Fruit fly (Drosophila melanogaster) whole organism, embryonic: Measurements from ENCODE around the gene Pdzd8.
A peak's percentile ranks its signal among the peaks of the same experiment; 100 is the strongest.

Experiments
- BEAF-32 ChIP-seq: fragments of 200-800 bp; sonication (Bioruptor generic); optimal IDR thresholded peaks from 3 replicates; lab custom pipeline; 2017; ENCODE audit warnings: missing biosample characterization, missing genetic modification characterization, mild to moderate bottlenecking, moderate library complexity, missing genetic modification reagents
- Bgb ChIP-seq: fragments of 200-800 bp; sonication (Bioruptor generic); IDR thresholded peaks from 2 replicates; pipeline ENCODE4 v1.3.6; 2022; ENCODE audit warnings: missing biosample characterization, missing genetic modification characterization; ENCODE audit not compliant: partially characterized antibody
- CG10565 ChIP-seq: fragments of 200-800 bp; sonication (Bioruptor generic); optimal IDR thresholded peaks from 3 replicates; lab custom pipeline; 2016; ENCODE audit warnings: missing biosample characterization, mild to moderate bottlenecking, missing genetic modification characterization
- CG10979 ChIP-seq: fragments of 200-800 bp; sonication (Bioruptor generic); optimal IDR thresholded peaks from 2 replicates; lab custom pipeline; 2018; ENCODE audit warnings: missing biosample characterization, mild to moderate bottlenecking, missing genetic modification characterization, moderate library complexity
- CG11695 ChIP-seq: fragments of 200-800 bp; sonication (Bioruptor generic); IDR thresholded peaks from 3 replicates; pipeline ENCODE4 v1.3.6; 2022; ENCODE audit warnings: missing biosample characterization, missing genetic modification characterization
- CG11696 ChIP-seq: fragments of 200-800 bp; sonication (Bioruptor generic); IDR thresholded peaks from 2 replicates; pipeline ENCODE4 v1.3.6; 2022; ENCODE audit warnings: missing biosample characterization, missing genetic modification characterization
- CG1233 ChIP-seq: fragments of 200-800 bp; sonication (Bioruptor generic); optimal IDR thresholded peaks from 4 replicates; lab custom pipeline; 2018; ENCODE audit warnings: missing biosample characterization, mild to moderate bottlenecking, missing genetic modification characterization
- CG12391 ChIP-seq: fragments of 200-800 bp; sonication (Bioruptor generic); optimal IDR thresholded peaks from 3 replicates; lab custom pipeline; 2018; ENCODE audit warnings: missing biosample characterization, mild to moderate bottlenecking, missing genetic modification characterization, moderate library complexity
- CG15514 ChIP-seq: fragments of 200-800 bp; sonication (Bioruptor generic); optimal IDR thresholded peaks from 3 replicates; lab custom pipeline; 2017; ENCODE audit warnings: missing biosample characterization, missing genetic modification characterization, mild to moderate bottlenecking, moderate library complexity, missing genetic modification reagents
- CG16813 ChIP-seq: fragments of 200-800 bp; sonication (Bioruptor generic); IDR thresholded peaks from 3 replicates; pipeline ENCODE4 v1.3.6; 2022; ENCODE audit warnings: missing biosample characterization, missing genetic modification characterization; ENCODE audit not compliant: partially characterized antibody
- CG16815 ChIP-seq: fragments of 200-800 bp; sonication (Bioruptor generic); optimal IDR thresholded peaks from 3 replicates; lab custom pipeline; 2017; ENCODE audit warnings: missing biosample characterization, mild to moderate bottlenecking, missing genetic modification characterization
- CG16863 ChIP-seq: fragments of 200-800 bp; sonication (Bioruptor generic); optimal IDR thresholded peaks from 3 replicates; lab custom pipeline; 2016; ENCODE audit warnings: missing biosample characterization, missing genetic modification characterization
- CG17802 ChIP-seq: fragments of 200-800 bp; sonication (Bioruptor generic); optimal IDR thresholded peaks from 2 replicates; lab custom pipeline; 2018; ENCODE audit warnings: missing biosample characterization, mild to moderate bottlenecking, missing genetic modification characterization, moderate library complexity
- CG18599 ChIP-seq: fragments of 200-800 bp; sonication (Bioruptor generic); optimal IDR thresholded peaks from 3 replicates; lab custom pipeline; 2017; ENCODE audit warnings: missing biosample characterization, missing genetic modification characterization, mild to moderate bottlenecking, moderate library complexity, missing genetic modification reagents
- CG18619 ChIP-seq: fragments of 200-800 bp; sonication (Bioruptor generic); optimal IDR thresholded peaks from 3 replicates; lab custom pipeline; 2017; ENCODE audit warnings: missing biosample characterization, mild to moderate bottlenecking, missing genetic modification characterization
- CG18764 ChIP-seq: fragments of 200-800 bp; sonication (Bioruptor generic); optimal IDR thresholded peaks from 3 replicates; lab custom pipeline; 2016; ENCODE audit warnings: missing biosample characterization, missing genetic modification characterization
- CG3407 ChIP-seq: fragments of 200-800 bp; sonication (Bioruptor generic); optimal IDR thresholded peaks from 2 replicates; lab custom pipeline; 2018; ENCODE audit warnings: missing biosample characterization, mild to moderate bottlenecking, missing genetic modification characterization
- CG42726 ChIP-seq: fragments of 200-800 bp; sonication (Bioruptor generic); IDR thresholded peaks from 2 replicates; pipeline ENCODE4 v1.3.6; 2022; ENCODE audit warnings: missing biosample characterization, missing genetic modification characterization; ENCODE audit not compliant: partially characterized antibody
- CG6254 ChIP-seq: fragments of 200-800 bp; sonication (Bioruptor generic); optimal IDR thresholded peaks from 3 replicates; lab custom pipeline; 2017; ENCODE audit warnings: mild to moderate bottlenecking, missing biosample characterization, missing genetic modification reagents, missing genetic modification characterization
- CG7556 ChIP-seq: fragments of 200-800 bp; sonication (Bioruptor generic); optimal IDR thresholded peaks from 2 replicates; lab custom pipeline; 2017; ENCODE audit warnings: missing biosample characterization, mild to moderate bottlenecking, missing genetic modification characterization
- CG7987 ChIP-seq: fragments of 200-800 bp; sonication (Bioruptor generic); optimal IDR thresholded peaks from 2 replicates; lab custom pipeline; 2018; ENCODE audit warnings: missing biosample characterization, mild to moderate bottlenecking, missing genetic modification characterization, moderate library complexity
- CG8478 ChIP-seq: fragments of >200 bp; optimal IDR thresholded peaks from 2 replicates; lab custom pipeline; 2018
- CG9215 ChIP-seq: fragments of 200-800 bp; sonication (Bioruptor generic); IDR thresholded peaks from 2 replicates; pipeline ENCODE4 v1.3.6; 2022; ENCODE audit warnings: missing biosample characterization, missing genetic modification characterization
- CG9609 ChIP-seq: fragments of 200-800 bp; sonication (Bioruptor generic); optimal IDR thresholded peaks from 3 replicates; lab custom pipeline; 2016; ENCODE audit warnings: missing biosample characterization, missing genetic modification characterization
- D19A ChIP-seq: fragments of 200-800 bp; optimal IDR thresholded peaks from 3 replicates; lab custom pipeline; 2019; ENCODE audit warnings: missing biosample characterization, mild to moderate bottlenecking, missing genetic modification characterization, moderate library complexity
- E2f1 ChIP-seq: fragments of 200-800 bp; sonication (Bioruptor generic); IDR thresholded peaks from 2 replicates; pipeline ENCODE4 v1.3.6; 2022; ENCODE audit warnings: missing biosample characterization, missing genetic modification characterization
- Ets97D ChIP-seq: fragments of 200-800 bp; sonication (Bioruptor generic); optimal IDR thresholded peaks from 3 replicates; lab custom pipeline; 2016; ENCODE audit warnings: missing biosample characterization, missing genetic modification characterization
- Gug ChIP-seq: fragments of 200-800 bp; sonication (Bioruptor generic); IDR thresholded peaks from 4 replicates; pipeline ENCODE4 v1.3.6; 2022; ENCODE audit warnings: missing biosample characterization, missing genetic modification characterization
- H2.0 ChIP-seq: fragments of 200-800 bp; sonication (Bioruptor generic); IDR thresholded peaks from 2 replicates; pipeline ENCODE4 v1.3.6; 2022; ENCODE audit warnings: missing biosample characterization, missing genetic modification characterization
- HLHmδ ChIP-seq: fragments of 200-800 bp; sonication (Bioruptor generic); optimal IDR thresholded peaks from 2 replicates; lab custom pipeline; 2018; ENCODE audit warnings: missing biosample characterization, mild to moderate bottlenecking, missing genetic modification characterization, moderate library complexity
- Hsf ChIP-seq: fragments of 200-800 bp; sonication (Bioruptor generic); optimal IDR thresholded peaks from 3 replicates; lab custom pipeline; 2016; ENCODE audit warnings: missing biosample characterization, missing genetic modification characterization
- Jarid2 ChIP-seq: fragments of 200-800 bp; sonication (Bioruptor generic); optimal IDR thresholded peaks from 3 replicates; lab custom pipeline; 2017; ENCODE audit warnings: mild to moderate bottlenecking, missing biosample characterization, missing genetic modification reagents, missing genetic modification characterization
- Mes4 ChIP-seq: fragments of 200-800 bp; sonication (Bioruptor generic); optimal IDR thresholded peaks from 2 replicates; lab custom pipeline; 2016; ENCODE audit warnings: missing biosample characterization, missing genetic modification characterization
- Myb ChIP-seq: fragments of 200-800 bp; sonication (Bioruptor generic); optimal IDR thresholded peaks from 2 replicates; lab custom pipeline; 2016; ENCODE audit warnings: missing biosample characterization, missing genetic modification characterization
- Oaz ChIP-seq: fragments of 200-800 bp; sonication (Bioruptor generic); IDR thresholded peaks from 2 replicates; pipeline ENCODE4 v1.3.6; 2022; ENCODE audit warnings: missing biosample characterization, missing genetic modification characterization
- Rx ChIP-seq: fragments of 200-800 bp; sonication (Bioruptor generic); IDR thresholded peaks from 2 replicates; pipeline ENCODE4 v1.3.6; 2022; ENCODE audit warnings: missing biosample characterization, missing genetic modification characterization
- aop ChIP-seq: fragments of 200-800 bp; sonication (Bioruptor generic); IDR thresholded peaks from 2 replicates; pipeline ENCODE4 v1.3.6; 2022; ENCODE audit warnings: missing biosample characterization, missing genetic modification characterization
- crc ChIP-seq: fragments of 200-800 bp; sonication (Bioruptor generic); optimal IDR thresholded peaks from 2 replicates; lab custom pipeline; 2016; ENCODE audit warnings: missing biosample characterization, missing genetic modification characterization
- cwo ChIP-seq: fragments of 200-800 bp; sonication (Bioruptor generic); optimal IDR thresholded peaks from 3 replicates; lab custom pipeline; 2017; ENCODE audit warnings: missing biosample characterization, missing genetic modification characterization, mild to moderate bottlenecking, moderate library complexity, missing genetic modification reagents
- danr ChIP-seq: fragments of 200-800 bp; sonication (Bioruptor generic); IDR thresholded peaks from 2 replicates; pipeline ENCODE4 v1.3.6; 2022; ENCODE audit warnings: missing biosample characterization, missing genetic modification characterization
- dysf ChIP-seq: fragments of 200-800 bp; sonication (Bioruptor generic); IDR thresholded peaks from 3 replicates; pipeline ENCODE4 v1.3.6; 2022; ENCODE audit warnings: missing biosample characterization, missing genetic modification characterization
- eyg ChIP-seq: fragments of 200-800 bp; sonication (Bioruptor generic); optimal IDR thresholded peaks from 3 replicates; lab custom pipeline; 2016; ENCODE audit warnings: missing biosample characterization, missing genetic modification characterization
- fru ChIP-seq: fragments of >200 bp; optimal IDR thresholded peaks from 2 replicates; lab custom pipeline; 2017
- h ChIP-seq: fragments of >200 bp; optimal IDR thresholded peaks from 2 replicates; lab custom pipeline; 2017
- hb ChIP-seq: fragments of 200-800 bp; sonication (Bioruptor generic); IDR thresholded peaks from 3 replicates; pipeline ENCODE4 v1.3.6; 2022; ENCODE audit warnings: missing biosample characterization, missing genetic modification characterization; ENCODE audit not compliant: partially characterized antibody
- kni ChIP-seq: fragments of 200-800 bp; sonication (Bioruptor generic); optimal IDR thresholded peaks from 3 replicates; lab custom pipeline; 2017; ENCODE audit warnings: mild to moderate bottlenecking, missing biosample characterization, missing genetic modification reagents, missing genetic modification characterization
- otp ChIP-seq: fragments of 200-800 bp; sonication (Bioruptor generic); IDR thresholded peaks from 3 replicates; pipeline ENCODE4, ENCODE4 v1.3.6; 2022; ENCODE audit warnings: missing biosample characterization, missing genetic modification characterization
- run ChIP-seq: fragments of 200-800 bp; sonication (Bioruptor generic); optimal IDR thresholded peaks from 3 replicates; lab custom pipeline; 2018; ENCODE audit warnings: missing biosample characterization, mild to moderate bottlenecking, missing genetic modification characterization
- shn ChIP-seq: fragments of 200-800 bp; sonication (Bioruptor generic); optimal IDR thresholded peaks from 3 replicates; lab custom pipeline; 2016; ENCODE audit warnings: missing biosample characterization, missing genetic modification characterization
- trh ChIP-seq: fragments of 200-800 bp; sonication (Bioruptor generic); optimal IDR thresholded peaks from 2 replicates; lab custom pipeline; 2016; ENCODE audit warnings: missing biosample characterization, missing genetic modification characterization
- unc-4 ChIP-seq: fragments of 200-800 bp; sonication (Bioruptor generic); IDR thresholded peaks from 2 replicates; pipeline ENCODE4 v1.3.6; 2022; ENCODE audit warnings: missing biosample characterization, missing genetic modification characterization; ENCODE audit not compliant: partially characterized antibody
- wor ChIP-seq: fragments of 200-800 bp; sonication (Bioruptor generic); IDR thresholded peaks from 2 replicates; pipeline ENCODE4 v1.3.6; 2022; ENCODE audit warnings: missing biosample characterization, missing genetic modification characterization

The Pdzd8 gene

dm6 chrX:11915154-11915593 lies 15.5 kb downstream of the Pdzd8 start (continued):
- TF ChIP-seq danr (GFP tag; lab: Robert Waterston, UW) (peak; percentile 85), trh (peak; percentile 50), unc-4 (GFP tag; lab: Robert Waterston, UW) (no peak), Gug (peak; percentile 67), CG3407 (GFP tag; lab: Kevin White, UChicago) (peak; percentile 82), CG6254 (peak; percentile 85), CG9609 (GFP tag; lab: Kevin White, UChicago) (no peak), CG8478 (lab: Kevin White, UChicago) (no peak), CG12391 (tag; lab: Kevin White, UChicago) (peak; percentile 92), Rx (GFP tag; lab: Robert Waterston, UW) (peak; percentile 64), CG1233 (GFP tag; lab: Kevin White, UChicago) (peak; percentile 89), eyg (GFP tag; lab: Kevin White, UChicago) (no peak), CG18764 (GFP tag; lab: Kevin White, UChicago) (peak; percentile 44), Bgb (GFP tag; lab: Robert Waterston, UW) (no peak), crc (GFP tag; lab: Kevin White, UChicago) (no peak), Oaz (GFP tag; lab: Robert Waterston, UW) (peak; percentile 70), CG15514 (GFP tag; lab: Kevin White, UChicago) (peak; percentile 48), D19A (tag; lab: Kevin White, UChicago) (peak; percentile 90), aop (GFP tag; lab: Robert Waterston, UW) (0 out of 2 replicates have a peak, but pooled peaks have one; percentile 46), CG9215 (GFP tag; lab: Robert Waterston, UW) (peak; percentile 84), Jarid2 (GFP tag; lab: Kevin White, UChicago) (peak; percentile 71), dysf (GFP tag; lab: Robert Waterston, UW) (peak; percentile 93), cwo (peak; percentile 77), Myb (GFP tag; lab: Kevin White, UChicago) (peak; percentile 8), CG18619 (GFP tag; lab: Kevin White, UChicago) (peak; percentile 83), CG42726 (GFP tag; lab: Robert Waterston, UW) (no peak), hb (no peak), wor (GFP tag; lab: Robert Waterston, UW) (peak; percentile 81), Hsf (no peak), H2.0 (GFP tag; lab: Robert Waterston, UW) (peak; percentile 76), CG7556 (GFP tag; lab: Kevin White, UChicago) (peak; percentile 94), BEAF-32 (GFP tag; lab: Kevin White, UChicago) (no peak), HLHmδ (GFP tag; lab: Kevin White, UChicago) (no peak), CG11696 (peak; percentile 54), CG16815 (GFP tag; lab: Kevin White, UChicago) (peak; percentile 89), Ets97D (GFP tag; lab: Kevin White, UChicago) (no peak), fru (lab: Kevin White, UChicago) (no peak), shn (GFP tag; lab: Kevin White, UChicago) (no peak), run (tag; lab: Kevin White, UChicago) (peak; percentile 69), CG18599 (GFP tag; lab: Kevin White, UChicago) (peak; percentile 89), kni (GFP tag; lab: Kevin White, UChicago) (peak; percentile 92), CG16863 (GFP tag; lab: Kevin White, UChicago) (no peak), CG17802 (tag; lab: Kevin White, UChicago) (peak; percentile 53), CG10565 (GFP tag; lab: Kevin White, UChicago) (no peak), h (lab: Kevin White, UChicago) (no peak), CG11695 (GFP tag; lab: Robert Waterston, UW) (peak; percentile 91), E2f1 (GFP tag; lab: Robert Waterston, UW) (peak; percentile 88), otp (peak; percentile 74), CG7987 (GFP tag; lab: Kevin White, UChicago) (peak; percentile 61), CG16813 (GFP tag; lab: Robert Waterston, UW) (no peak), CG10979 (tag; lab: Kevin White, UChicago) (peak; percentile 95), Mes4 (GFP tag; lab: Kevin White, UChicago) (no peak)
